Worm (Caenorhabditis elegans): ENCODE data around the gene npr-40.

DNA sequence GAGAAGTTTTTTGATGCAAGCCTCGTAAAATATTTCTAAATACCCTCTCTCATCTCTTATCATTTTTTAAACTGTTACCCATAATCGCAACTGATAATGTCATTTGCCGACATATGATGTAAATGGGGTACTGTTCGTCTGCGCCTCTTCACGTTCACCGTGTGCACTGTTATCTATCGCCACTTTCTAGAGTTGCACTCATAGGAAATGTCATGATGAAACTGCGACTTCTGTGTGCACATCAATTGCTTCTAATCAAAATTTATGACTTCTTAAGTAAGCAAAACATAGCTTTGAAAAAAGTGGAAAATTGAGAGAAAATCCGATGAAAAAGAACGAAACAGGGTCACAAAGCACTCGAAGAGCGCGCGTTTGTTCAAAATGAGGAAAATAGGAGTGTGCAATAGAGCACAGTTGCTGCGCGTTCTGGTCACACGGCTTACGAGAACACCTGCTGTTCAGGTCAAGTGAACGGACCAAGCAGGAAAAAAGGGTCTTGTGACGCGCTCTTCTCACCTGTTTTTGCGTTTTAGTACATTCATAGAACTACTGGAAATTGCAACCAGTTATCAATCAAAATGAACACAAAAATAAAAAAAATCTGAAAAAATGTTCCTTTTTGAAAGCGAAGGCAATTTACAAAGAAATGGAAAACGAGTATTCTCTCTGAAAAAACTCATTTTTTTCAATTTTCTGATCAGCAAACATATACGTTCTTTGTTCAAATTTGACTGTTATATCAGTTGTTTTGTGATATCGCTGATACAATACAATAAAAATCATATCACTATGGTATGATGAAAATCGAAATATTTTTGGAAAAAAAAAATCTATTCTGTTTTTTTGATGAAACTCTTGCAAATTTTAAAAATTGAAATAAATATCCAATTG lies 28.1 kb downstream of the npr-40 start:
- TF ChIP-seq dao-5 (tag; optimal IDR thresholded peaks at IDR 0.05) (no peak), him-1 (tag; optimal IDR thresholded peaks at IDR 0.05) (no peak), W03F9.2 (tag; optimal IDR thresholded peaks at IDR 0.05) (no peak)
